Worm (Caenorhabditis elegans): ENCODE data around the gene cut-5.

The cut-5 gene

DNA sequence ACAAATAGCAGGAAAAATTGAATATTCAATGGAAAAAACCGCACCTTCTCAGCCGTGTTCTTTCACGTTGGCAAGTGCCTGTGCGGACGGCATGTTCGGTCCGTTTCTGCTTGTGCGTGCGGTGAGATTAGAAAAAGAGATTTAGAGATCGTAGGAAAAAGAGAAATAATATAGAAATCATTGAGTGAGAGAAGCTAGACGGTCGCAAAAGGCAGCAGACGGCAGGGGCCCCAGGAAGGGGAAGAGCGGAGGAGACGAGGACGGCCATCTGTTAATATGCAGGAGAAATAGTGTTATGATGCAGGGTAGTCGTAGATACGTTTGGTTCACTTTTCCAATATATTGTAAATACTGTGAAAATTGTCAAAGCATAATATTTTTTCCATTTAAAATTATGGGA is 34.6 kb upstream of the cut-5 start, which contains the start of gene Y49A10A.2:
TSS of gene Y49A10A.2 (minus strand) at position 109 of the 400 bp plus-strand sequence.
- no peak for TF ChIP-seq nhr-237 (tag; optimal IDR thresholded peaks at IDR 0.05)
- no peak for TF ChIP-seq hlh-4 (tag; optimal IDR thresholded peaks at IDR 0.05)
- peak; percentile 39 for TF ChIP-seq dsc-1 (tag; optimal IDR thresholded peaks at IDR 0.05)
- TF ChIP-seq pqm-1 (tag; optimal IDR thresholded peaks at IDR 0.05): no peak
- TF ChIP-seq snu-23 (GFP tag; optimal IDR thresholded peaks at IDR 0.05): peak; percentile 52
- TF ChIP-seq pag-3 (tag; optimal IDR thresholded peaks at IDR 0.05; ENCODE audit: borderline replicate concordance, insufficient read depth): peak; percentile 44
- no peak for TF ChIP-seq tlp-1 (tag; optimal IDR thresholded peaks at IDR 0.05)
- no peak for TF ChIP-seq ets-5 (GFP tag; IDR thresholded peaks at IDR 0.05)
- no peak for TF ChIP-seq zag-1 (tag; optimal IDR thresholded peaks at IDR 0.05)
- no peak for TF ChIP-seq aly-2 (tag; optimal IDR thresholded peaks at IDR 0.05)
- no peak for TF ChIP-seq unc-62 (GFP tag; optimal IDR thresholded peaks at IDR 0.05)
- TF ChIP-seq fkh-4 (tag; optimal IDR thresholded peaks at IDR 0.05; ENCODE audit: borderline replicate concordance): no peak
- TF ChIP-seq xbp-1 (tag; optimal IDR thresholded peaks at IDR 0.05): peak; percentile 23
- no peak for TF ChIP-seq egl-13 (tag; optimal IDR thresholded peaks at IDR 0.05)
- TF ChIP-seq nhr-19 (GFP tag; conservative IDR thresholded peaks at IDR 0.05): 0 out of 2 replicates have a peak, but pooled peaks have one; percentile 17
- no peak; the same call in 1 of the 2 replicates for TF ChIP-seq isw-1 (GFP tag; IDR thresholded peaks at IDR 0.05)
- peak; percentile 55 for TF ChIP-seq nhr-71 (tag; optimal IDR thresholded peaks at IDR 0.05)
- no peak for TF ChIP-seq egl-27 (tag; optimal IDR thresholded peaks at IDR 0.05)
- TF ChIP-seq nhr-47 (tag; optimal IDR thresholded peaks at IDR 0.05): peak; percentile 41
- TF ChIP-seq nhr-76 (tag; optimal IDR thresholded peaks at IDR 0.05): no peak
- peak in 1 of 2 experiments; percentile 5 for TF ChIP-seq lin-35 (GFP tag; optimal IDR thresholded peaks at IDR 0.05)
- peak; percentile 29 for TF ChIP-seq tbx-2 (tag; optimal IDR thresholded peaks at IDR 0.05)
- peak in 1 of 2 experiments; percentile 40 for TF ChIP-seq lsy-2 (tag; optimal IDR thresholded peaks at IDR 0.05)
- TF ChIP-seq ceh-82 (tag; optimal IDR thresholded peaks at IDR 0.05): peak in 2 of 3 experiments; percentile 2 to 16
- TF ChIP-seq irx-1 (tag; optimal IDR thresholded peaks at IDR 0.05): no peak
- TF ChIP-seq efl-1 (optimal IDR thresholded peaks at IDR 0.05): peak; percentile 13 to 48
- no peak for TF ChIP-seq efl-1 (GFP tag; optimal IDR thresholded peaks at IDR 0.05 in 1 of 2)
- peak; percentile 80 for TF ChIP-seq lin-14 (GFP tag; optimal IDR thresholded peaks at IDR 0.05)
- TF ChIP-seq fos-1 (tag; optimal IDR thresholded peaks at IDR 0.05): no peak
- TF ChIP-seq nhr-85 (tag): peak; percentile 57
- peak; percentile 31 for TF ChIP-seq mep-1 (tag; optimal IDR thresholded peaks at IDR 0.05)
- TF ChIP-seq ceh-88 (GFP tag; IDR thresholded peaks at IDR 0.05): no peak
- peak; percentile 61 for TF ChIP-seq rnt-1 (tag; optimal IDR thresholded peaks at IDR 0.05)
- TF ChIP-seq blmp-1 (tag; optimal IDR thresholded peaks at IDR 0.05): peak; percentile 14
- TF ChIP-seq pax-3 (tag; optimal IDR thresholded peaks at IDR 0.05): no peak
- TF ChIP-seq sptf-1 (tag; optimal IDR thresholded peaks at IDR 0.05): no peak
- no peak for TF ChIP-seq nhr-12 (tag; optimal IDR thresholded peaks at IDR 0.05)
- peak; percentile 58 for TF ChIP-seq swsn-7 (tag; optimal IDR thresholded peaks at IDR 0.05)
- TF ChIP-seq alr-1 (tag; optimal IDR thresholded peaks at IDR 0.05; ENCODE audit: borderline replicate concordance): no peak
- peak; percentile 18 for TF ChIP-seq fkh-8 (tag; optimal IDR thresholded peaks at IDR 0.05)
- no peak for TF ChIP-seq nhr-28 (tag; optimal IDR thresholded peaks at IDR 0.05)
- peak; percentile 40 for TF ChIP-seq nhr-20 (tag; optimal IDR thresholded peaks at IDR 0.05)
- TF ChIP-seq zip-4 (GFP tag; optimal IDR thresholded peaks at IDR 0.05): no peak
- TF ChIP-seq ztf-4 (tag; optimal IDR thresholded peaks at IDR 0.05): no peak
- no peak for TF ChIP-seq jun-1 (tag; optimal IDR thresholded peaks at IDR 0.05)
- TF ChIP-seq nhr-77 (tag; optimal IDR thresholded peaks at IDR 0.05): no peak
- peak in 1 of 2 experiments; percentile 13 for TF ChIP-seq mdl-1 (tag; optimal IDR thresholded peaks at IDR 0.05)
- peak; percentile 36 for TF ChIP-seq unc-86 (tag; optimal IDR thresholded peaks at IDR 0.05)
